Fruit fly (Drosophila melanogaster): ENCODE measurements around the gene Tpt.

dm6 chr3L:8379161-8379560 is 25.9 kb downstream of the Tpt start:
- TF ChIP-seq CG8478 (optimal IDR thresholded peaks at IDR 0.05) (no peak), CTCF (optimal IDR thresholded peaks at IDR 0.05) (no peak)

All from S2 (cell line).